Worm (Caenorhabditis elegans) whole organism, late embryonic: ENCODE measurements around the gene molo-1.

Experiments
- C08G9.2 ChIP-seq: sonication (generic microtip); optimal IDR thresholded peaks from 2 replicates; lab custom pipeline; 2016; ENCODE audit warnings: mild to moderate bottlenecking, missing genetic modification characterization, moderate library complexity, missing compliant biosample characterization
- F13H6.1 ChIP-seq: sonication (generic microtip); optimal IDR thresholded peaks from 2 replicates; lab custom pipeline; 2016; ENCODE audit warnings: missing genetic modification characterization, missing compliant biosample characterization
- K02D7.2 ChIP-seq: sonication (generic microtip); optimal IDR thresholded peaks from 2 replicates; lab custom pipeline; 2017; ENCODE audit warnings: mild to moderate bottlenecking, missing genetic modification characterization, missing compliant biosample characterization
- K09A11.1 ChIP-seq: sonication (generic microtip); optimal IDR thresholded peaks from 2 replicates; lab custom pipeline; 2017; ENCODE audit warnings: antibody characterized with exemption, mild to moderate bottlenecking, missing genetic modification characterization, missing compliant biosample characterization; ENCODE audit not compliant: insufficient read depth
- Y22D7AL.16 ChIP-seq: sonication (generic microtip); optimal IDR thresholded peaks from 2 replicates; lab custom pipeline; 2016; ENCODE audit warnings: missing genetic modification characterization, missing compliant biosample characterization
- ahr-1 ChIP-seq: sonication (generic microtip); optimal IDR thresholded peaks from 2 replicates; lab custom pipeline; 2016; ENCODE audit warnings: missing genetic modification characterization, missing compliant biosample characterization
- ama-1 ChIP-seq: fragments of 150-350 bp; optimal IDR thresholded peaks from 2 replicates; lab custom pipeline; 2014
- ceh-18 ChIP-seq: sonication (generic microtip); optimal IDR thresholded peaks from 2 replicates; lab custom pipeline; 2016; ENCODE audit warnings: missing genetic modification characterization, missing compliant biosample characterization
- ceh-19 ChIP-seq: fragments of 200-800 bp; sonication (Bioruptor generic); optimal IDR thresholded peaks from 2 replicates; lab custom pipeline; 2018; ENCODE audit warnings: mild to moderate bottlenecking, missing genetic modification characterization, missing compliant biosample characterization
- ceh-24 ChIP-seq: sonication (generic microtip); optimal IDR thresholded peaks from 2 replicates; lab custom pipeline; 2016; ENCODE audit warnings: mild to moderate bottlenecking, missing genetic modification characterization, missing compliant biosample characterization
- ceh-30 ChIP-seq: fragments of 150-350 bp; optimal IDR thresholded peaks from 2 replicates; lab custom pipeline; 2014; ENCODE audit warnings: missing biosample characterization, missing genetic modification characterization
- ceh-31 ChIP-seq: sonication (generic microtip); optimal IDR thresholded peaks from 2 replicates; lab custom pipeline; 2016; ENCODE audit warnings: missing genetic modification characterization, missing compliant biosample characterization
- ceh-34 ChIP-seq: sonication (generic microtip); optimal IDR thresholded peaks from 2 replicates; lab custom pipeline; 2016; ENCODE audit warnings: mild to moderate bottlenecking, missing genetic modification characterization, missing compliant biosample characterization
- ceh-45 ChIP-seq: fragments of 200-800 bp; sonication (Bioruptor generic); IDR thresholded peaks from 2 replicates; pipeline ENCODE4 v1.3.6; 2022; ENCODE audit warnings: missing genetic modification reagents, missing genetic modification characterization, missing compliant biosample characterization
- ceh-6 ChIP-seq: fragments of 200-800 bp; sonication (Bioruptor generic); optimal IDR thresholded peaks from 2 replicates; lab custom pipeline; 2018; ENCODE audit warnings: mild to moderate bottlenecking, missing genetic modification characterization, missing compliant biosample characterization
- fkh-6 ChIP-seq: sonication (generic microtip); optimal IDR thresholded peaks from 2 replicates; lab custom pipeline; 2016; ENCODE audit warnings: missing genetic modification characterization, missing compliant biosample characterization
- hlh-13 ChIP-seq: fragments of 200-800 bp; sonication (Bioruptor generic); optimal IDR thresholded peaks from 2 replicates; lab custom pipeline; 2018; ENCODE audit warnings: mild to moderate bottlenecking, missing genetic modification characterization, missing compliant biosample characterization
- hlh-15 ChIP-seq: sonication (generic microtip); optimal IDR thresholded peaks from 2 replicates; lab custom pipeline; 2016; ENCODE audit warnings: missing genetic modification characterization, missing compliant biosample characterization
- hlh-8 ChIP-seq: sonication (generic microtip); optimal IDR thresholded peaks from 2 replicates; lab custom pipeline; 2016; ENCODE audit warnings: missing genotype, missing genetic modification characterization, missing compliant biosample characterization
- lin-11 ChIP-seq: fragments of 200-800 bp; sonication (Bioruptor generic); optimal IDR thresholded peaks from 2 replicates; lab custom pipeline; 2018; ENCODE audit warnings: mild to moderate bottlenecking, missing genetic modification characterization, missing compliant biosample characterization
- madf-2 ChIP-seq: sonication (generic microtip); optimal IDR thresholded peaks from 2 replicates; lab custom pipeline; 2017; ENCODE audit warnings: missing genetic modification characterization, missing compliant biosample characterization
- nfya-1 ChIP-seq: sonication (generic microtip); optimal IDR thresholded peaks from 2 replicates; lab custom pipeline; 2017; ENCODE audit warnings: missing genetic modification characterization, mild to moderate bottlenecking, missing compliant biosample characterization, antibody characterized with exemption, moderate library complexity
- nhr-11 ChIP-seq: fragments of 150-350 bp; optimal IDR thresholded peaks from 2 replicates; lab custom pipeline; 2014; ENCODE audit warnings: missing biosample characterization, missing genetic modification characterization
- pat-9 ChIP-seq: fragments of 200-800 bp; sonication (Bioruptor generic); optimal IDR thresholded peaks from 2 replicates; lab custom pipeline; 2018; ENCODE audit warnings: mild to moderate bottlenecking, missing genetic modification characterization, moderate library complexity, missing compliant biosample characterization
- pha-2 ChIP-seq: sonication (generic microtip); optimal IDR thresholded peaks from 2 replicates; lab custom pipeline; 2017; ENCODE audit warnings: mild to moderate bottlenecking, missing genetic modification characterization, missing compliant biosample characterization
- pha-4 ChIP-seq: fragments of 150-350 bp; optimal IDR thresholded peaks from 2 replicates; lab custom pipeline; 2018; ENCODE audit warnings: missing biosample characterization, missing genetic modification reagents, missing genetic modification characterization
- pros-1 ChIP-seq: fragments of 150-350 bp; optimal IDR thresholded peaks from 2 replicates; lab custom pipeline; 2014; ENCODE audit warnings: missing biosample characterization, missing genetic modification reagents, missing genetic modification characterization
- ref-2 ChIP-seq: sonication (generic microtip); optimal IDR thresholded peaks from 2 replicates; lab custom pipeline; 2016; ENCODE audit warnings: missing genetic modification characterization, missing compliant biosample characterization
- rnt-1 ChIP-seq: sonication (generic microtip); optimal IDR thresholded peaks from 2 replicates; lab custom pipeline; 2016; ENCODE audit warnings: missing genetic modification characterization, missing compliant biosample characterization
- sdc-2 ChIP-seq: sonication (generic microtip); optimal IDR thresholded peaks from 2 replicates; lab custom pipeline; 2016; ENCODE audit warnings: missing genotype, missing genetic modification characterization, missing compliant biosample characterization
- sox-2 ChIP-seq: fragments of 200-800 bp; sonication (Bioruptor generic); IDR thresholded peaks from 2 replicates; pipeline ENCODE4 v1.3.6; 2022; ENCODE audit warnings: missing genetic modification reagents, missing genetic modification characterization, missing compliant biosample characterization
- syd-9 ChIP-seq: sonication (generic microtip); optimal IDR thresholded peaks from 2 replicates; lab custom pipeline; 2016; ENCODE audit warnings: mild to moderate bottlenecking, missing genetic modification characterization, moderate library complexity, missing compliant biosample characterization
- tbx-2 ChIP-seq: sonication (generic microtip); optimal IDR thresholded peaks from 2 replicates; lab custom pipeline; 2016; ENCODE audit warnings: missing genetic modification characterization, missing compliant biosample characterization
- tbx-7 ChIP-seq: sonication (generic microtip); optimal IDR thresholded peaks from 2 replicates; lab custom pipeline; 2016; ENCODE audit warnings: missing genotype, missing genetic modification characterization, missing compliant biosample characterization
- ttx-3 ChIP-seq: sonication (generic microtip); optimal IDR thresholded peaks from 2 replicates; lab custom pipeline; 2016; ENCODE audit warnings: missing genetic modification reagents, missing genetic modification characterization, missing compliant biosample characterization
- unc-55 ChIP-seq: sonication (generic microtip); optimal IDR thresholded peaks from 2 replicates; lab custom pipeline; 2017; ENCODE audit warnings: missing biosample characterization, missing genetic modification reagents, missing genetic modification characterization
- unc-86 ChIP-seq: sonication (generic microtip); optimal IDR thresholded peaks from 2 replicates; lab custom pipeline; 2016; ENCODE audit warnings: missing genetic modification characterization, missing compliant biosample characterization

Gene molo-1

ce11 chrIII:5554884-5555500, 18.8 kb upstream of the molo-1 start, which contains the start of the genes nmad-1 and hach-1 (continued):
- TF ChIP-seq rnt-1 (tag; lab: Kevin White, UChicago) (peak; percentile 81), ceh-34 (tag; lab: Kevin White, UChicago) (peak; percentile 92), tbx-7 (tag; lab: Kevin White, UChicago) (peak; percentile 53), sox-2 (GFP tag; lab: Robert Waterston, UW) (peak; percentile 60; the same call in 1 of the 2 replicates), syd-9 (tag; lab: Kevin White, UChicago) (peak; percentile 88), ceh-24 (tag; lab: Kevin White, UChicago) (peak; percentile 82), sdc-2 (peak; percentile 68), madf-2 (tag; lab: Kevin White, UChicago) (peak; percentile 87), ceh-18 (tag; lab: Kevin White, UChicago) (peak; percentile 69), pros-1 (tag; lab: Kevin White, UChicago) (no peak), Y22D7AL.16 (tag; lab: Kevin White, UChicago) (peak; percentile 73), fkh-6 (tag; lab: Kevin White, UChicago) (peak; percentile 84), ttx-3 (tag; lab: Kevin White, UChicago) (peak; percentile 95), unc-86 (tag; lab: Kevin White, UChicago) (peak; percentile 93), C08G9.2 (tag; lab: Kevin White, UChicago) (peak; percentile 75), hlh-8 (tag; lab: Kevin White, UChicago) (peak; percentile 92), pha-2 (peak; percentile 91), pha-4 (tag; lab: Kevin White, UChicago) (no peak)
- TF ChIP-seq, all 69 proteins: peak for 59

ce11 chrIII:5557246-5557819, 16.5 kb upstream of the molo-1 start, which contains the start of gene rpc-2:
Gene rpc-2, plus strand, starts transcription at chrIII:5557365.
- TF ChIP-seq K02D7.2 (tag; lab: Kevin White, UChicago), result no peak
- no peak for TF ChIP-seq sox-2 (GFP tag; lab: Robert Waterston, UW)
- TF ChIP-seq ceh-19, result no peak
- no peak for TF ChIP-seq K09A11.1 (tag; lab: Kevin White, UChicago)
- no peak for TF ChIP-seq ceh-45 (GFP tag; lab: Robert Waterston, UW)
- no peak for TF ChIP-seq nhr-11 (tag; lab: Kevin White, UChicago)
- no peak for TF ChIP-seq pat-9
- TF ChIP-seq ceh-30 (tag; lab: Kevin White, UChicago), result no peak
- TF ChIP-seq ceh-31, result no peak
- no peak for TF ChIP-seq hlh-13
- no peak for TF ChIP-seq lin-11 (tag; lab: Kevin White, UChicago)
- no peak for TF ChIP-seq hlh-15
- no peak for TF ChIP-seq ahr-1 (tag; lab: Kevin White, UChicago)
- no peak for TF ChIP-seq ceh-24 (tag; lab: Kevin White, UChicago)
- no peak for TF ChIP-seq F13H6.1 (tag; lab: Kevin White, UChicago)

- peak; percentile 86 for TF ChIP-seq ceh-18 (tag; lab: Kevin White, UChicago)
- peak; percentile 25 for TF ChIP-seq pat-9
- TF ChIP-seq ama-1, result no peak
- peak; percentile 56 for TF ChIP-seq tbx-2 (tag; lab: Kevin White, UChicago)
- peak; percentile 42 for TF ChIP-seq unc-55 (GFP tag; lab: Kevin White, UChicago)
- peak; percentile 54 for TF ChIP-seq hlh-8 (tag; lab: Kevin White, UChicago)
- TF ChIP-seq ref-2, result peak; percentile 39
- TF ChIP-seq rnt-1 (tag; lab: Kevin White, UChicago), result peak; percentile 65
- peak; percentile 62 for TF ChIP-seq nfya-1 (tag; lab: Kevin White, UChicago)
- no peak for TF ChIP-seq ceh-6 (GFP tag; lab: Kevin White, UChicago)
- TF ChIP-seq ceh-34 (tag; lab: Kevin White, UChicago), result peak; percentile 60
Measured at ce11 chrIII:5563680-5564079, 10.1 kb upstream of the molo-1 start.
